Fruit fly (Drosophila melanogaster) whole organism, embryonic: ENCODE data around the gene CG11562.

Source experiments
- B-H2 ChIP-seq: fragments of 200-800 bp; sonication (Bioruptor generic); optimal IDR thresholded peaks from 2 replicates; lab custom pipeline; 2018; ENCODE audit warnings: missing biosample characterization, mild to moderate bottlenecking, missing genetic modification characterization
- CG10147 ChIP-seq: fragments of 200-800 bp; sonication (Bioruptor generic); optimal IDR thresholded peaks from 2 replicates; lab custom pipeline; 2019; ENCODE audit warnings: missing biosample characterization, mild to moderate bottlenecking, missing genetic modification characterization, moderate library complexity
- CG12104 ChIP-seq: fragments of 200-800 bp; sonication (Bioruptor generic); optimal IDR thresholded peaks from 3 replicates; lab custom pipeline; 2016; ENCODE audit warnings: missing biosample characterization, missing genetic modification characterization
- CG14860 ChIP-seq: fragments of 200-800 bp; sonication (Bioruptor generic); IDR thresholded peaks from 3 replicates; pipeline ENCODE4 v1.3.6; 2022; ENCODE audit warnings: missing biosample characterization, missing genetic modification characterization; ENCODE audit not compliant: partially characterized antibody
- CG15073 ChIP-seq: fragments of 200-800 bp; sonication (Bioruptor generic); optimal IDR thresholded peaks from 2 replicates; lab custom pipeline; 2016; ENCODE audit warnings: missing biosample characterization, missing genetic modification characterization
- CG16813 ChIP-seq: fragments of 200-800 bp; sonication (Bioruptor generic); IDR thresholded peaks from 3 replicates; pipeline ENCODE4 v1.3.6; 2022; ENCODE audit warnings: missing biosample characterization, missing genetic modification characterization; ENCODE audit not compliant: partially characterized antibody
- CG17385 ChIP-seq: fragments of 200-800 bp; sonication (Bioruptor generic); optimal IDR thresholded peaks from 3 replicates; lab custom pipeline; 2018; ENCODE audit warnings: missing biosample characterization, mild to moderate bottlenecking, missing genetic modification characterization
- CG2712 ChIP-seq: fragments of 200-800 bp; optimal IDR thresholded peaks from 3 replicates; lab custom pipeline; 2019; ENCODE audit warnings: missing biosample characterization, mild to moderate bottlenecking, missing genetic modification characterization, moderate library complexity
- CG31365 ChIP-seq: fragments of 200-800 bp; sonication (Bioruptor generic); optimal IDR thresholded peaks from 2 replicates; lab custom pipeline; 2018; ENCODE audit warnings: missing biosample characterization, mild to moderate bottlenecking, missing genetic modification characterization
- CG3407 ChIP-seq: fragments of 200-800 bp; sonication (Bioruptor generic); optimal IDR thresholded peaks from 2 replicates; lab custom pipeline; 2018; ENCODE audit warnings: missing biosample characterization, mild to moderate bottlenecking, missing genetic modification characterization
- CG6272 ChIP-seq: fragments of 200-800 bp; sonication (Bioruptor generic); IDR thresholded peaks from 2 replicates; pipeline ENCODE4 v1.3.6; 2022; ENCODE audit warnings: missing biosample characterization, missing genetic modification characterization
- CG6654 ChIP-seq: fragments of 200-800 bp; sonication (Bioruptor generic); optimal IDR thresholded peaks from 2 replicates; lab custom pipeline; 2017; ENCODE audit warnings: missing biosample characterization, mild to moderate bottlenecking, missing genetic modification characterization
- CG8089 ChIP-seq: fragments of 200-800 bp; sonication (Bioruptor generic); optimal IDR thresholded peaks from 3 replicates; lab custom pipeline; 2016; ENCODE audit warnings: missing biosample characterization, missing genetic modification characterization
- CG9817 ChIP-seq: fragments of 200-800 bp; sonication (Bioruptor generic); optimal IDR thresholded peaks from 2 replicates; lab custom pipeline; 2018; ENCODE audit warnings: missing biosample characterization, mild to moderate bottlenecking, missing genetic modification characterization, moderate library complexity
- Dad ChIP-seq: fragments of 200-800 bp; sonication (Bioruptor generic); optimal IDR thresholded peaks from 3 replicates; lab custom pipeline; 2016; ENCODE audit warnings: missing biosample characterization, missing genetic modification characterization
- Deaf1 ChIP-seq: fragments of 200-800 bp; optimal IDR thresholded peaks from 3 replicates; lab custom pipeline; 2019; ENCODE audit warnings: missing biosample characterization, mild to moderate bottlenecking, missing genetic modification characterization, moderate library complexity
- Doc2 ChIP-seq: fragments of 200-800 bp; sonication (Bioruptor generic); IDR thresholded peaks from 2 replicates; pipeline ENCODE4 v1.3.6; 2022; ENCODE audit warnings: missing biosample characterization, missing genetic modification characterization
- Ets97D ChIP-seq: fragments of 200-800 bp; sonication (Bioruptor generic); optimal IDR thresholded peaks from 3 replicates; lab custom pipeline; 2016; ENCODE audit warnings: missing biosample characterization, missing genetic modification characterization
- Fer3 ChIP-seq: fragments of 200-800 bp; sonication (Bioruptor generic); optimal IDR thresholded peaks from 2 replicates; lab custom pipeline; 2018; ENCODE audit warnings: missing biosample characterization, mild to moderate bottlenecking, missing genetic modification characterization, moderate library complexity
- MBD-R2 ChIP-seq: fragments of 200-800 bp; sonication (Bioruptor generic); IDR thresholded peaks from 2 replicates; pipeline ENCODE4 v1.3.6; 2022; ENCODE audit warnings: missing biosample characterization, missing genetic modification characterization
- MTF-1 ChIP-seq: fragments of 200-800 bp; sonication (Bioruptor generic); optimal IDR thresholded peaks from 2 replicates; lab custom pipeline; 2018; ENCODE audit warnings: missing biosample characterization, mild to moderate bottlenecking, missing genetic modification characterization, borderline replicate concordance
- Poxn ChIP-seq: fragments of 200-800 bp; sonication (Bioruptor generic); IDR thresholded peaks from 2 replicates; pipeline ENCODE4 v1.3.6; 2022; ENCODE audit warnings: missing biosample characterization, missing genetic modification characterization
- Scr ChIP-seq: fragments of 200-800 bp; sonication (Bioruptor generic); IDR thresholded peaks from 2 replicates; pipeline ENCODE4 v1.3.6; 2022; ENCODE audit warnings: missing biosample characterization, missing genetic modification characterization; ENCODE audit not compliant: partially characterized antibody
- Sin3A ChIP-seq: fragments of >200 bp; optimal IDR thresholded peaks from 2 replicates; lab custom pipeline; 2018
- Sry-β ChIP-seq: fragments of 200-800 bp; sonication (Bioruptor generic); optimal IDR thresholded peaks from 2 replicates; lab custom pipeline; 2018; ENCODE audit warnings: missing biosample characterization, mild to moderate bottlenecking, missing genetic modification characterization, moderate library complexity
- Ssrp ChIP-seq: fragments of 200-800 bp; sonication (Bioruptor generic); optimal IDR thresholded peaks from 2 replicates; lab custom pipeline; 2018; ENCODE audit warnings: missing biosample characterization, mild to moderate bottlenecking, missing genetic modification characterization, moderate library complexity
- ap ChIP-seq: fragments of 200-800 bp; sonication (Bioruptor generic); IDR thresholded peaks from 2 replicates; pipeline ENCODE4 v1.3.6; 2022; ENCODE audit warnings: missing biosample characterization, missing genetic modification characterization
- ara ChIP-seq: fragments of 200-800 bp; sonication (Bioruptor generic); IDR thresholded peaks from 2 replicates; pipeline ENCODE4 v1.3.6; 2022; ENCODE audit warnings: missing biosample characterization, missing genetic modification characterization
- corto ChIP-seq: fragments of 200-800 bp; sonication (Bioruptor generic); optimal IDR thresholded peaks from 2 replicates; lab custom pipeline; 2016; ENCODE audit warnings: missing biosample characterization, mild to moderate bottlenecking, missing genetic modification characterization, moderate library complexity
- croc ChIP-seq: fragments of 200-800 bp; sonication (Bioruptor generic); conservative IDR thresholded peaks from 3 replicates; pipeline ENCODE4 v1.3.6; 2022; ENCODE audit warnings: missing biosample characterization, missing genetic modification characterization
- disco-r ChIP-seq: fragments of 200-800 bp; sonication (Bioruptor generic); optimal IDR thresholded peaks from 2 replicates; lab custom pipeline; 2016; ENCODE audit warnings: missing biosample characterization, missing genetic modification characterization
- dm ChIP-seq: fragments of 200-800 bp; sonication (Bioruptor generic); optimal IDR thresholded peaks from 3 replicates; lab custom pipeline; 2016; ENCODE audit warnings: missing biosample characterization, missing genetic modification characterization
- emc ChIP-seq: fragments of 200-800 bp; sonication (Bioruptor generic); optimal IDR thresholded peaks from 2 replicates; lab custom pipeline; 2016; ENCODE audit warnings: missing biosample characterization, missing genetic modification characterization
- ewg ChIP-seq: fragments of 200-800 bp; sonication (Bioruptor generic); optimal IDR thresholded peaks from 3 replicates; lab custom pipeline; 2017; ENCODE audit warnings: mild to moderate bottlenecking, missing biosample characterization, missing genetic modification reagents, missing genetic modification characterization
- gcm ChIP-seq: fragments of 200-800 bp; sonication (Bioruptor generic); optimal IDR thresholded peaks from 2 replicates; lab custom pipeline; 2019; ENCODE audit warnings: missing biosample characterization, mild to moderate bottlenecking, missing genetic modification characterization, moderate library complexity
- gcm2 ChIP-seq: fragments of 200-800 bp; sonication (Bioruptor generic); optimal IDR thresholded peaks from 2 replicates; lab custom pipeline; 2016; ENCODE audit warnings: missing biosample characterization, missing genetic modification characterization
- h ChIP-seq: fragments of >200 bp; optimal IDR thresholded peaks from 2 replicates; lab custom pipeline; 2017
- klu ChIP-seq: fragments of 200-800 bp; sonication (Bioruptor generic); IDR thresholded peaks from 2 replicates; pipeline ENCODE4 v1.3.6; 2022; ENCODE audit warnings: missing biosample characterization, missing genetic modification characterization
- lmd ChIP-seq: fragments of 200-800 bp; sonication (Bioruptor generic); IDR thresholded peaks from 2 replicates; pipeline ENCODE4 v1.3.6; 2022; ENCODE audit warnings: missing biosample characterization, missing genetic modification characterization
- lola ChIP-seq, 3 experiments: fragments of >200 bp in 2 of 3; fragments of 200-800 bp in 1 of 3; sonication (Bioruptor generic) in 1 of 3; optimal IDR thresholded peaks; 2 replicates each; lab custom pipeline; 2017 to 2019; ENCODE audit warnings: missing biosample characterization in 3 of 3, missing genetic modification characterization in 3 of 3, mild to moderate bottlenecking in 1 of 3, moderate library complexity in 1 of 3
- maf-S ChIP-seq: fragments of 200-800 bp; sonication (Bioruptor generic); optimal IDR thresholded peaks from 2 replicates; lab custom pipeline; 2016; ENCODE audit warnings: missing biosample characterization, missing genetic modification characterization
- nmo ChIP-seq: fragments of 200-800 bp; sonication (Bioruptor generic); optimal IDR thresholded peaks from 2 replicates; lab custom pipeline; 2018; ENCODE audit warnings: missing biosample characterization, mild to moderate bottlenecking, missing genetic modification characterization, moderate library complexity
- odd ChIP-seq: fragments of 200-800 bp; sonication (Bioruptor generic); optimal IDR thresholded peaks from 2 replicates; lab custom pipeline; 2017; ENCODE audit warnings: missing biosample characterization, mild to moderate bottlenecking, missing genetic modification characterization
- sd ChIP-seq: fragments of 200-800 bp; sonication (Bioruptor generic); optimal IDR thresholded peaks from 3 replicates; lab custom pipeline; 2018; ENCODE audit warnings: missing biosample characterization, mild to moderate bottlenecking, missing genetic modification characterization, moderate library complexity
- slou ChIP-seq: fragments of 200-800 bp; sonication (Bioruptor generic); optimal IDR thresholded peaks from 3 replicates; lab custom pipeline; 2016; ENCODE audit warnings: missing biosample characterization, missing genetic modification characterization
- sob ChIP-seq: fragments of 200-800 bp; sonication (Bioruptor generic); IDR thresholded peaks from 2 replicates; pipeline ENCODE4 v1.3.6; 2022; ENCODE audit warnings: missing biosample characterization, missing genetic modification characterization
- tna ChIP-seq: fragments of 200-800 bp; sonication (Bioruptor generic); IDR thresholded peaks from 2 replicates; pipeline ENCODE4 v1.3.6; 2022; ENCODE audit warnings: missing biosample characterization, missing genetic modification characterization; ENCODE audit not compliant: partially characterized antibody
- vnd ChIP-seq: fragments of 200-800 bp; sonication (Bioruptor generic); IDR thresholded peaks from 3 replicates; pipeline ENCODE4 v1.3.6; 2022; ENCODE audit warnings: missing biosample characterization, missing genetic modification characterization; ENCODE audit not compliant: partially characterized antibody

The CG11562 gene

dm6 chr2L:244559-244958 is 47.7 kb upstream of the CG11562 start (continued):
- TF ChIP-seq sd (tag; lab: Kevin White, UChicago) = peak; percentile 45
- TF ChIP-seq, all 482 proteins: peak for 10

dm6 chr2L:246656-247340 is 45.4 kb upstream of the CG11562 start:
- TF ChIP-seq B-H2 (GFP tag; lab: Kevin White, UChicago) (no peak), corto (GFP tag; lab: Kevin White, UChicago) (no peak), MTF-1 (GFP tag; lab: Kevin White, UChicago) (no peak), CG16813 (GFP tag; lab: Robert Waterston, UW) (0 out of 3 replicates have a peak, but pooled peaks have one; percentile 6), ara (GFP tag; lab: Robert Waterston, UW) (no peak), vnd (GFP tag; lab: Robert Waterston, UW) (no peak), CG15073 (GFP tag; lab: Kevin White, UChicago) (no peak), gcm2 (GFP tag; lab: Kevin White, UChicago) (no peak), ap (no peak), CG6272 (GFP tag; lab: Robert Waterston, UW) (no peak), Ssrp (tag; lab: Kevin White, UChicago) (no peak), lola (GFP tag; optimal IDR thresholded peaks at IDR 0.05; lab: Kevin White, UChicago) (no peak), Poxn (GFP tag; lab: Robert Waterston, UW) (no peak), ewg (no peak), gcm (no peak), Ets97D (GFP tag; lab: Kevin White, UChicago) (no peak), dm (GFP tag; lab: Kevin White, UChicago) (peak; percentile 11), croc (GFP tag; lab: Robert Waterston, UW) (no peak), Sin3A (no peak), CG31365 (tag; lab: Kevin White, UChicago) (no peak), CG9817 (no peak), maf-S (GFP tag; lab: Kevin White, UChicago) (no peak), emc (GFP tag; lab: Kevin White, UChicago) (no peak), disco-r (GFP tag; lab: Kevin White, UChicago) (no peak), Doc2 (GFP tag; lab: Robert Waterston, UW) (no peak), slou (no peak), CG12104 (GFP tag; lab: Kevin White, UChicago) (no peak), Scr (GFP tag; lab: Robert Waterston, UW) (peak; percentile 43), CG3407 (GFP tag; lab: Kevin White, UChicago) (no peak), nmo (no peak), CG14860 (GFP tag; lab: Robert Waterston, UW) (no peak), Deaf1 (tag; lab: Kevin White, UChicago) (peak; percentile 40), sob (GFP tag; lab: Robert Waterston, UW) (no peak), CG8089 (GFP tag; lab: Kevin White, UChicago) (no peak), h (lab: Kevin White, UChicago) (no peak), Dad (no peak), odd (GFP tag; lab: Kevin White, UChicago) (no peak), klu (GFP tag; lab: Robert Waterston, UW) (no peak), CG6654 (GFP tag; lab: Kevin White, UChicago) (no peak), CG2712 (peak; percentile 33), MBD-R2 (GFP tag; lab: Robert Waterston, UW) (no peak), lmd (GFP tag; lab: Robert Waterston, UW) (no peak), Sry-β (GFP tag; lab: Kevin White, UChicago) (no peak), CG10147 (GFP tag; lab: Kevin White, UChicago) (no peak), CG17385 (GFP tag; lab: Kevin White, UChicago) (peak; percentile 7), Fer3 (tag; lab: Kevin White, UChicago) (no peak), tna (GFP tag; lab: Robert Waterston, UW) (no peak)
